Worm (Caenorhabditis elegans) whole organism, L4 larva: Measurements from ENCODE around the gene F59B10.5.

Source experiments
- fos-1 ChIP-seq: fragments of 150-350 bp; optimal IDR thresholded peaks from 2 replicates; lab custom pipeline; 2014; ENCODE audit warnings: missing biosample characterization, missing genetic modification characterization
- lin-15B ChIP-seq: fragments of 150-350 bp; sonication (generic microtip); optimal IDR thresholded peaks from 3 replicates; lab custom pipeline; 2014; ENCODE audit warnings: missing biosample characterization, missing genetic modification characterization
- nhr-77 ChIP-seq: fragments of 150-350 bp; optimal IDR thresholded peaks from 2 replicates; lab custom pipeline; 2014; ENCODE audit warnings: missing biosample characterization, missing genetic modification characterization
- unc-62 ChIP-seq, 3 experiments: fragments of 150-350 bp in 1 of 3; sonication (generic microtip); optimal IDR thresholded peaks in 2 of 3; peaks in 1 of 3; 1 replicate in 1 of 3; 2 replicates in 2 of 3; lab custom pipeline; 2014 to 2017; ENCODE audit warnings: missing biosample characterization in 3 of 3, missing genetic modification characterization in 3 of 3, missing genetic modification reagents in 3 of 3, missing genotype in 1 of 3
- ztf-11 ChIP-seq: fragments of 150-350 bp; optimal IDR thresholded peaks from 2 replicates; lab custom pipeline; 2014; ENCODE audit warnings: missing biosample characterization, missing genetic modification characterization

ce11 chrII:10531604-10532003, 8.1 kb upstream of the F59B10.5 start:
- TF ChIP-seq ztf-11 (no peak), fos-1 (tag; lab: Kevin White, UChicago) (no peak), nhr-77 (tag; lab: Kevin White, UChicago) (no peak), unc-62 (GFP tag; optimal IDR thresholded peaks at IDR 0.05 in 1 of 2; lab: Kevin White, UChicago) (no peak), unc-62 (tag; optimal IDR thresholded peaks at IDR 0.05; lab: Kevin White, UChicago) (no peak), lin-15B (tag; lab: Kevin White, UChicago) (no peak)
